Fruit fly (Drosophila melanogaster): ENCODE data around the gene Ccdc39.

The Ccdc39 gene

dm6 chr3R:4739492-4740431 is 44.8 kb downstream of the Ccdc39 start (continued):
- TF ChIP-seq CG15514 (GFP tag; optimal IDR thresholded peaks at IDR 0.05): no peak
- TF ChIP-seq CG17328 (GFP tag; IDR thresholded peaks at IDR 0.05): no peak
- peak; percentile 70 for TF ChIP-seq Bteb2 (GFP tag; optimal IDR thresholded peaks at IDR 0.05)
- TF ChIP-seq Usf (GFP tag; optimal IDR thresholded peaks at IDR 0.05): peak; percentile 81
- no peak for TF ChIP-seq CG17912 (GFP tag; optimal IDR thresholded peaks at IDR 0.05)
- TF ChIP-seq fd64A (GFP tag; optimal IDR thresholded peaks at IDR 0.05): no peak
- peak; percentile 74 for TF ChIP-seq Nf-YB (GFP tag; optimal IDR thresholded peaks at IDR 0.05)
- TF ChIP-seq gsb (GFP tag; IDR thresholded peaks at IDR 0.05): no peak
- no peak for TF ChIP-seq H2.0 (GFP tag; IDR thresholded peaks at IDR 0.05)
- TF ChIP-seq pita (GFP tag; optimal IDR thresholded peaks at IDR 0.05): no peak
- peak; percentile 21 for TF ChIP-seq zen (tag; optimal IDR thresholded peaks at IDR 0.05)
- TF ChIP-seq CG2712 (tag; optimal IDR thresholded peaks at IDR 0.05): peak; percentile 80
- peak; percentile 51 for TF ChIP-seq nerfin-1 (tag; optimal IDR thresholded peaks at IDR 0.05)
- peak; percentile 36 for TF ChIP-seq CG30020 (tag; optimal IDR thresholded peaks at IDR 0.05)
- TF ChIP-seq Lhr (GFP tag; optimal IDR thresholded peaks at IDR 0.05): peak; percentile 47
- no peak for TF ChIP-seq jigr1 (GFP tag; IDR thresholded peaks at IDR 0.05)
- peak; percentile 34 for TF ChIP-seq CG7928 (GFP tag; optimal IDR thresholded peaks at IDR 0.05)
- TF ChIP-seq sc (optimal IDR thresholded peaks at IDR 0.05): no peak
- peak; percentile 79 for TF ChIP-seq sc (GFP tag; optimal IDR thresholded peaks at IDR 0.05)
- no peak for TF ChIP-seq danr (GFP tag; IDR thresholded peaks at IDR 0.05)
- peak; percentile 59; the same call in 1 of the 3 replicates for TF ChIP-seq CG7357 (GFP tag; IDR thresholded peaks at IDR 0.05)
- no peak for TF ChIP-seq prd (optimal IDR thresholded peaks at IDR 0.05)
- no peak for TF ChIP-seq prd (GFP tag; IDR thresholded peaks at IDR 0.05)
- TF ChIP-seq Hr3 (GFP tag; optimal IDR thresholded peaks at IDR 0.05): peak; percentile 90
- TF ChIP-seq lab (GFP tag; optimal IDR thresholded peaks at IDR 0.05): peak; percentile 79
- no peak for TF ChIP-seq bowl (GFP tag; IDR thresholded peaks at IDR 0.05)
- peak; percentile 90 for TF ChIP-seq CG12104 (GFP tag; optimal IDR thresholded peaks at IDR 0.05)
- TF ChIP-seq CG3847 (GFP tag; IDR thresholded peaks at IDR 0.05): no peak
- peak; percentile 64 for TF ChIP-seq kni (GFP tag; optimal IDR thresholded peaks at IDR 0.05)
- TF ChIP-seq CkIIα-i1 (GFP tag; IDR thresholded peaks at IDR 0.05): no peak
- peak; percentile 78 for TF ChIP-seq Deaf1 (tag; optimal IDR thresholded peaks at IDR 0.05)
- TF ChIP-seq CG18764 (GFP tag; optimal IDR thresholded peaks at IDR 0.05): peak; percentile 66
- TF ChIP-seq run (tag; optimal IDR thresholded peaks at IDR 0.05): peak; percentile 56
- TF ChIP-seq CG13624 (GFP tag; optimal IDR thresholded peaks at IDR 0.05): peak; percentile 73
- TF ChIP-seq PHDP (tag; optimal IDR thresholded peaks at IDR 0.05): peak; percentile 65
- TF ChIP-seq tio (GFP tag; optimal IDR thresholded peaks at IDR 0.05): peak; percentile 94
- peak in 2 of 3 experiments; percentile 51 to 90 for TF ChIP-seq lola (GFP tag; optimal IDR thresholded peaks at IDR 0.05)
- TF ChIP-seq trem (tag; optimal IDR thresholded peaks at IDR 0.05): peak; percentile 9
- no peak for TF ChIP-seq row (GFP tag; IDR thresholded peaks at IDR 0.05)
- TF ChIP-seq Scr (GFP tag; IDR thresholded peaks at IDR 0.05; ENCODE audit: partially characterized antibody): no peak
- no peak for TF ChIP-seq CG34422 (GFP tag; IDR thresholded peaks at IDR 0.05)
- no peak for TF ChIP-seq CG6791 (GFP tag; IDR thresholded peaks at IDR 0.05; ENCODE audit: partially characterized antibody)
- no peak for TF ChIP-seq HLH3B (GFP tag; IDR thresholded peaks at IDR 0.05)
- TF ChIP-seq sisA (GFP tag; IDR thresholded peaks at IDR 0.05): no peak
- TF ChIP-seq slbo (GFP tag; IDR thresholded peaks at IDR 0.05): no peak
- TF ChIP-seq ken (GFP tag; IDR thresholded peaks at IDR 0.05): no peak
- TF ChIP-seq z (GFP tag; IDR thresholded peaks at IDR 0.05): no peak
- peak; percentile 84 for TF ChIP-seq CG11723 (GFP tag; optimal IDR thresholded peaks at IDR 0.05)
- peak; percentile 84 for TF ChIP-seq CG8944 (GFP tag; optimal IDR thresholded peaks at IDR 0.05)
